Worm (Caenorhabditis elegans) whole organism, L4 larva: ENCODE data around the gene pgl-2.

Experiments
- T20F7.1 ChIP-seq: fragments of 200-800 bp; sonication (Bioruptor generic); optimal IDR thresholded peaks from 2 replicates; lab custom pipeline; 2018; ENCODE audit warnings: mild to moderate bottlenecking, missing genetic modification characterization, missing compliant biosample characterization
- ceh-32 ChIP-seq: sonication (generic microtip); optimal IDR thresholded peaks from 2 replicates; lab custom pipeline; 2016; ENCODE audit warnings: mild to moderate bottlenecking, missing genetic modification characterization, missing compliant biosample characterization; ENCODE audit not compliant: poor library complexity
- ceh-62 ChIP-seq: sonication (generic microtip); optimal IDR thresholded peaks from 2 replicates; lab custom pipeline; 2017; ENCODE audit warnings: missing biosample characterization, missing genetic modification characterization
- ceh-82 ChIP-seq: sonication (generic microtip); optimal IDR thresholded peaks from 2 replicates; lab custom pipeline; 2017; ENCODE audit warnings: missing biosample characterization, missing genetic modification characterization
- daf-12 ChIP-seq: fragments of 150-350 bp; optimal IDR thresholded peaks from 2 replicates; lab custom pipeline; 2014; ENCODE audit warnings: missing biosample characterization, missing genetic modification reagents, missing genetic modification characterization
- dmd-9 ChIP-seq: fragments of 200-800 bp; sonication (Bioruptor generic); IDR thresholded peaks from 2 replicates; pipeline ENCODE4 v1.3.6; 2022; ENCODE audit warnings: missing genetic modification reagents, missing genetic modification characterization, missing compliant biosample characterization
- gei-8 ChIP-seq: fragments of 200-800 bp; sonication (Bioruptor generic); optimal IDR thresholded peaks from 2 replicates; lab custom pipeline; 2018; ENCODE audit warnings: mild to moderate bottlenecking, missing genetic modification characterization, missing compliant biosample characterization
- lir-3 ChIP-seq: sonication (generic microtip); optimal IDR thresholded peaks from 2 replicates; lab custom pipeline; 2016; ENCODE audit warnings: mild to moderate bottlenecking, missing genetic modification characterization, missing compliant biosample characterization
- mxl-3 ChIP-seq: fragments of 200-800 bp; sonication (Bioruptor generic); optimal IDR thresholded peaks from 2 replicates; lab custom pipeline; 2018; ENCODE audit warnings: mild to moderate bottlenecking, missing genetic modification characterization, missing compliant biosample characterization
- php-3 ChIP-seq: fragments of 200-800 bp; sonication (Bioruptor generic); IDR thresholded peaks from 2 replicates; pipeline ENCODE4 v1.3.6; 2022; ENCODE audit warnings: missing genetic modification reagents, missing genetic modification characterization, missing compliant biosample characterization
- rbr-2 ChIP-seq: sonication (generic microtip); optimal IDR thresholded peaks from 2 replicates; lab custom pipeline; 2016; ENCODE audit warnings: missing genotype, missing genetic modification characterization, missing compliant biosample characterization
- set-16 ChIP-seq: fragments of 200-800 bp; sonication (Bioruptor generic); IDR thresholded peaks from 2 replicates; pipeline ENCODE4 v1.3.6; 2022; ENCODE audit warnings: missing genetic modification reagents, missing genetic modification characterization, missing compliant biosample characterization
- spr-3 ChIP-seq: fragments of 200-800 bp; sonication (Bioruptor generic); optimal IDR thresholded peaks from 2 replicates; lab custom pipeline; 2018; ENCODE audit warnings: mild to moderate bottlenecking, missing genetic modification characterization, missing compliant biosample characterization
- tra-1 ChIP-seq: fragments of 200-800 bp; sonication (Bioruptor generic); IDR thresholded peaks from 2 replicates; pipeline ENCODE4 v1.3.6; 2022; ENCODE audit warnings: missing genetic modification reagents, missing genetic modification characterization, missing compliant biosample characterization
- unc-39 ChIP-seq: sonication (generic microtip); optimal IDR thresholded peaks from 2 replicates; lab custom pipeline; 2017; ENCODE audit warnings: missing biosample characterization, missing genetic modification characterization
- zfp-2 ChIP-seq: sonication (generic microtip); optimal IDR thresholded peaks from 2 replicates; lab custom pipeline; 2016; ENCODE audit warnings: mild to moderate bottlenecking, missing genetic modification characterization, missing compliant biosample characterization
- ztf-7 ChIP-seq: fragments of 150-350 bp; optimal IDR thresholded peaks from 2 replicates; lab custom pipeline; 2014; ENCODE audit warnings: missing biosample characterization, missing genetic modification characterization

Gene pgl-2

DNA sequence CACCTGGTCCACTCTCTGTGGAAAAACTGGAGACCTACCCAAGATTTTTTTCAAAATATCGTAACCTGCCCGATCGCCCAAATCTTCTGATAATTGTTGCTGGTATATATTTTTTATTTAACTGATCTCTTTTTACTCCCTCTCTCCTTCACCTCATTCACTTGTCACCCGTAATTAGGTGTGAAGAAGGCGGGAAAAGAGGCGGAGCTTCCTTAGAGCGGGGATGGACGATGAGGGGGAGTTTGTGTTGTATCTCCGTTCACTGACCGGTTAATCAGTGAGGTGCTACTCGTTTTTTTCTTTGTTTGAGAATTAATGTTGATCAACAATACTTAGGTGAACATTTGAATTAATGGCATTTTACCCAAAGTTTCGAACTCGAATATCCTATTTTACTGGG lies 52.8 kb downstream of the pgl-2 start, which contains the start of gene ceh-16:
ceh-16 (plus strand) TSS at position 301 of the 400 bp plus-strand sequence.
- no peak for TF ChIP-seq gei-8
- TF ChIP-seq daf-12 (tag; lab: Kevin White, UChicago) = no peak
- TF ChIP-seq ceh-32 (tag; lab: Kevin White, UChicago) = no peak
- TF ChIP-seq dmd-9 = no peak

DNA sequence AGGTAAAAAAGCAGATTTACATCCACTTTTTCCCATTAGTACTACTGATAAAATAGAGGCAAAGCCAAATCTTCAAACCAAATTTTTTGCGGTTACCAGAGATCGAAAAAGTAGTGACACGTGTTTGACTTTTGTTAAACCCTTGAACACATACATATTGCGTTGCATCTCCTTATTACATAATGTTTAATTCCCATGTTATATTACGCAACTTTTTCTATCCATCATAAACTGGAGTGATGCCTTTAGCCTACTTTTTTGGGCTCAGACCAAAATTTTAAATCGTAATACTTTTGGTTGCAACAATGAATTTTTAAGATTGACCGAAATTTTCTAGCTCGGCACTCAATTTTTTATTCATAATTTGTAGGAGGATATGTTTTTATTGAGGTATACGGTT lies 53.3 kb downstream of the pgl-2 start:
- TF ChIP-seq mxl-3 (GFP tag; lab: Kevin White, UChicago) (no peak), ceh-82 (tag; lab: Kevin White, UChicago) (no peak), rbr-2 (tag; lab: Kevin White, UChicago) (no peak), php-3 (GFP tag; lab: Robert Waterston, UW) (no peak), ceh-62 (no peak), ztf-7 (no peak), unc-39 (tag; lab: Kevin White, UChicago) (no peak), T20F7.1 (GFP tag; lab: Kevin White, UChicago) (no peak), set-16 (GFP tag; lab: Robert Waterston, UW) (no peak), lir-3 (tag; lab: Kevin White, UChicago) (no peak), spr-3 (no peak)
- TF ChIP-seq, all 104 proteins: peak for 0

DNA sequence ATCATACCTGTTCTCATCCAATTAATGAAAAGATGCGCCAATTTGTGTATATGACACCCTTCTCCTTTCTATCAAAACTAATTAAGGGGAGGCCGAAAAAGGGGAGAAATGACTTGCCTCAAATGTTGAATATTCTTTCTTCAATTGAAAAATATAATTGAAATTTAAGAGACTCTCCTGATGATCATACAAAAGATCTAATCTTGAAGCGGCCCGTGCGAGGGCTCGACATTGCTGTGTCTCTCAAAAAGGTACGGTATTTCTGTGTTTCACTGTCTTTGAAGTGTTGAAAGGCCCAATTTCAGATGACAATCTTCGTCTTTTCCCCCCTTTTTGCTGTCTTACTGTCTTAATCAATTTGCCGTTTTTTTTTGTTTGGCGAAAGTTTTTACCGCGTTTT lies 54.2 kb downstream of the pgl-2 start:
- TF ChIP-seq zfp-2 (tag; lab: Kevin White, UChicago) = no peak
- TF ChIP-seq tra-1 (GFP tag; lab: Robert Waterston, UW) = no peak
